Fruit fly (Drosophila melanogaster) whole organism, wandering third instar larva: ENCODE data around the gene Klp98A.

Experiments
- CrebA ChIP-seq: fragments of 200-800 bp; sonication (Bioruptor generic); optimal IDR thresholded peaks from 2 replicates; lab custom pipeline; 2016; ENCODE audit warnings: missing biosample characterization, mild to moderate bottlenecking, missing genetic modification characterization, borderline replicate concordance
- Myc ChIP-seq: fragments of >200 bp; optimal IDR thresholded peaks from 2 replicates; lab custom pipeline; 2017
- OdsH ChIP-seq: fragments of 200-800 bp; sonication (Bioruptor generic); optimal IDR thresholded peaks from 2 replicates; lab custom pipeline; 2016; ENCODE audit warnings: missing biosample characterization, mild to moderate bottlenecking, missing genetic modification characterization
- Sp1 ChIP-seq: fragments of 200-800 bp; sonication (Bioruptor generic); optimal IDR thresholded peaks from 3 replicates; lab custom pipeline; 2019; ENCODE audit warnings: missing biosample characterization, mild to moderate bottlenecking, missing genetic modification characterization, moderate library complexity
- foxo ChIP-seq, 2 experiments: fragments of 200-800 bp; sonication (Bioruptor generic); optimal IDR thresholded peaks; 2 replicates in 1 of 2; 3 replicates in 1 of 2; lab custom pipeline; 2016 to 2017; ENCODE audit warnings: missing biosample characterization in 2 of 2, missing genetic modification characterization in 2 of 2
- h ChIP-seq: fragments of 200-800 bp; sonication (Bioruptor generic); optimal IDR thresholded peaks from 3 replicates; lab custom pipeline; 2016; ENCODE audit warnings: missing biosample characterization, mild to moderate bottlenecking, missing genetic modification characterization
- jim ChIP-seq: fragments of 175-275, 200-325 bp; sonication (Bioruptor generic); optimal IDR thresholded peaks from 2 replicates; lab custom pipeline; 2016; ENCODE audit warnings: missing biosample characterization, mild to moderate bottlenecking, missing genetic modification characterization
- lola ChIP-seq: fragments of >200 bp; optimal IDR thresholded peaks from 2 replicates; lab custom pipeline; 2017; ENCODE audit warnings: missing biosample characterization, missing genetic modification characterization
- pan ChIP-seq: fragments of >200 bp; optimal IDR thresholded peaks from 2 replicates; lab custom pipeline; 2017
- psq ChIP-seq: fragments of 200-800 bp; sonication (Bioruptor generic); optimal IDR thresholded peaks from 3 replicates; lab custom pipeline; 2017; ENCODE audit warnings: missing biosample characterization, mild to moderate bottlenecking, missing genetic modification characterization, moderate library complexity
- rgr ChIP-seq: fragments of 200-800 bp; sonication (Bioruptor generic); optimal IDR thresholded peaks from 3 replicates; lab custom pipeline; 2016; ENCODE audit warnings: missing biosample characterization, mild to moderate bottlenecking, missing genetic modification characterization

- TF ChIP-seq OdsH (GFP tag; lab: Kevin White, UChicago) (no peak), Sp1 (no peak), psq (GFP tag; lab: Kevin White, UChicago) (no peak), pan (lab: Kevin White, UChicago) (no peak), h (GFP tag; lab: Kevin White, UChicago) (no peak), Myc (lab: Kevin White, UChicago) (no peak), foxo (GFP tag; optimal IDR thresholded peaks at IDR 0.05; lab: Kevin White, UChicago) (no peak), lola (no peak), rgr (GFP tag; lab: Kevin White, UChicago) (no peak), CrebA (GFP tag; lab: Kevin White, UChicago) (no peak), jim (no peak)
Measured at dm6 chr3R:27570692-27571091, 11.7 kb upstream of the Klp98A start.
